Worm (Caenorhabditis elegans): ENCODE measurements around the gene Y97E10AR.6.

Y97E10AR.6 gene

DNA sequence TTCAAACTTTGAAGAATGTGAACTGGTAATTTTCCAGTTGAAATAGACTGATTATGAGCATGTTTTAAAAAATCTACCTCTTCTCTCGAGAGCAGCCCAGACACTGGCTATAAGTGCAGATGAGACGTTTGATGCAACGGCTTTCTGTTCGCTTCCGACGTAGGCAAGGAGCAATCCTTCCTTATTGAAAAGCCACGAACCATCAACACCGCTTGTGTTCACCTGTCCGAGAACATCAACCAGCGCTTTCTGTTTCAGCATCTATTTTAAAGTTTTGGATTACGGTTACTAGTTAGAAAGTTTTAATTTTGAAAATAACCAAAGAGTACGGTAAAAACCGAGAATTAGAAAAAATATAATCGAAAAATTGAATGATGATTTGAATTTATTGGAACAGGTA, 2.9 kb downstream of the Y97E10AR.6 start, which contains the start of gene lmtr-2:
TSS of gene lmtr-2 (minus strand) at position 261 of the 400 bp plus-strand sequence.
- TF ChIP-seq mbf-1 (tag; optimal IDR thresholded peaks at IDR 0.05) (no peak), lin-39 (tag; optimal IDR thresholded peaks at IDR 0.05) (no peak), dmd-4 (tag; optimal IDR thresholded peaks at IDR 0.05) (no peak), nhr-10 (tag; optimal IDR thresholded peaks at IDR 0.05) (no peak), Y55F3AM.14 (GFP tag; optimal IDR thresholded peaks at IDR 0.05) (no peak), unc-55 (GFP tag; optimal IDR thresholded peaks at IDR 0.05) (no peak), gmeb-1 (tag; optimal IDR thresholded peaks at IDR 0.05) (no peak), peb-1 (tag; optimal IDR thresholded peaks at IDR 0.05) (no peak), F13H6.1 (tag; optimal IDR thresholded peaks at IDR 0.05) (no peak), ceh-16 (tag; optimal IDR thresholded peaks at IDR 0.05) (no peak), elt-3 (tag; optimal IDR thresholded peaks at IDR 0.05) (no peak), R02D3.7 (tag; optimal IDR thresholded peaks at IDR 0.05) (no peak), unc-39 (tag; optimal IDR thresholded peaks at IDR 0.05) (no peak), sma-9 (GFP tag; optimal IDR thresholded peaks at IDR 0.05) (no peak), sma-9 (tag; optimal IDR thresholded peaks at IDR 0.05) (no peak), egl-27 (tag; optimal IDR thresholded peaks at IDR 0.05) (no peak)

DNA sequence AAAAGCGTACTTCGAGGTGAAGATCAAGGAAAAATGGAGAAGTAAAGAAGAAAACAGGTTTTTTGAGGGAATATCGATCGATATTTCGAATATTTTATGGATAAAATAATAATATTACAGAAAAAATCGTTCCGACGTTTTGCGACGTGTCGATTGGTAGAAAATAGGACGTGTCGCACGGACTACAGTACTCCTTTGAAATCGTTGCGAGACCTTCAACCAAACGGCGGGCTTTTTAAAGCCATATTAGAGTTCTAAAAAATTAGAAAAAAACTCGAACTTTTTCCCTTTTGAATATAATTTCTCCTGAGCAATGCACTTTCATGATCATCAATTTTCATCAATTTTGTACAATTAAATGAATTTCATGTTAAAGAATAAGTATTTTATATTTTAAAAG, 3.6 kb downstream of the Y97E10AR.6 start, which contains the start of gene Y97E10AR.4:
TSS of gene Y97E10AR.4 (minus strand) at position 131 of the 400 bp plus-strand sequence.
- TF ChIP-seq ztf-1 (GFP tag; conservative IDR thresholded peaks at IDR 0.05) (no peak), nhr-11 (tag; optimal IDR thresholded peaks at IDR 0.05) (no peak), C34F6.9 (tag; optimal IDR thresholded peaks at IDR 0.05) (no peak)

DNA sequence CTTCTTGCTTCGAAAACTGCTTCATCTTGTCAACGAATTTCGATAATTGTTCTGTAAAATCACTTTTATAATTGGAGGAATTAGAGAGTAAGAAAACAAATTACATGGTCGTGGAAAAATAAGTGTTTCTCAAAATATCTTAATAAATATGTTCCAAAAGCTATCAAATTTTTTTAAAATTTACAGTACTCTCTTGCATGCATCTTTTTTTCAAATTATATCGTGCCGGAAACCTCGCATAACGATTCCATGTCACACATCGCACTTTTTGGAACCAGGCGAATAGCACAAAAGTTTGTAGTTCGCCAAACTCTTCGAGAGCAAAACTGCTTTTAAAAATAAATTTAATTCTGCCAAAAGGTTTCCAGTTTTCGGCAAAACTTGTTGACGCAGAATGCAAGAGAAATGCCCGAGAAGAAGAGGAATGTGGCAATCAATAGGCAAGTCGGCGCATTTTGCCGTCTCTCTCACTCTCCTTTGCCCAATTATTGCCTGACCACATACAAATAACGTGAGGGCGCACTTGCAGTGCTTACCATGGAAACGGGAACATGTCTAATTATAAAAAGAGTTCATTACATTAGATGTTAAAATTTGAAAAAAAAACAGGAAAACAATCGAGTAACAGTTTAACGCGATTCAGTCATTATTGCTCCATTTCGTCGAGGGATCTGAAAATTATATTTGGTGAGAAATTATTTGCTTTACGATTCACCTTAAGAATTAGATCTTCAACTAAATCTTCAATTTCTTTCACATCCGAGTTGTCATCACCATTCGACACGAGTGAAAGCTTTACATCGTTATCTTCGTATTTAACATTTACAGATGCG, 6.1 kb downstream of the Y97E10AR.6 start, which contains the start of gene Y97E10AR.3:
TSS of gene Y97E10AR.3 (minus strand) at position 51 of the 833 bp plus-strand sequence.
- TF ChIP-seq C34F6.9 (tag; optimal IDR thresholded peaks at IDR 0.05), result peak; percentile 53
- TF ChIP-seq blmp-1 (tag; optimal IDR thresholded peaks at IDR 0.05; ENCODE audit: insufficient read depth), result no peak
- no peak for TF ChIP-seq sma-9 (GFP tag; optimal IDR thresholded peaks at IDR 0.05)
- TF ChIP-seq sma-9 (tag; optimal IDR thresholded peaks at IDR 0.05), result no peak
- no peak for TF ChIP-seq ztf-4 (tag; optimal IDR thresholded peaks at IDR 0.05)
- TF ChIP-seq nhr-10 (tag; optimal IDR thresholded peaks at IDR 0.05), result no peak

DNA sequence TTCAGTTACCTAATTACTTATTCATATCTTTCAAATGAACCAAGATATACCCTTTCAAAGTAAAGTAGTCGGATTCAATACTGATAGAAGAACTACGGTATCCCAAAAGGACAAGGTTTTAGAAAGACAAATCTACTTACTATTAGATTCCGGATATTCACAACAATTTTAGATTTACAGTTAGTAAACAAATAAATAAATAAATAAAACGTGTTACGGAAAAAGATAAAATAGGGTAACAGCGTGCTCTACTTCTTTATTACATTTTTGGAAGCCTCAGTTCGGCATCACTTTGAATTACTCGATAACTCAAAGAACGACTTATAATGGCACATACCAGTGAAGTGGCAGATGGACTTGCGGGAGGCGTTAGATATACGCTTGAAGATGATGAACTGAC, 8.8 kb downstream of the Y97E10AR.6 start, which contains the start of gene Y97E10AR.8:
TSS of gene Y97E10AR.8 (plus strand) at position 301 of the 400 bp plus-strand sequence.
- TF ChIP-seq ceh-82 (tag; optimal IDR thresholded peaks at IDR 0.05) (no peak), sma-9 (GFP tag; optimal IDR thresholded peaks at IDR 0.05) (no peak), sma-9 (tag; optimal IDR thresholded peaks at IDR 0.05) (no peak), unc-55 (GFP tag; optimal IDR thresholded peaks at IDR 0.05) (no peak), C34F6.9 (tag; optimal IDR thresholded peaks at IDR 0.05) (no peak), sem-4 (tag; optimal IDR thresholded peaks at IDR 0.05) (no peak), mdl-1 (tag; optimal IDR thresholded peaks at IDR 0.05) (no peak), nhr-77 (tag; optimal IDR thresholded peaks at IDR 0.05) (no peak), nhr-23 (tag; optimal IDR thresholded peaks at IDR 0.05) (no peak), nhr-129 (tag; optimal IDR thresholded peaks at IDR 0.05) (no peak), elt-1 (tag; optimal IDR thresholded peaks at IDR 0.05) (no peak), fos-1 (tag; optimal IDR thresholded peaks at IDR 0.05) (no peak), aly-2 (tag; optimal IDR thresholded peaks at IDR 0.05) (no peak), R02D3.7 (tag; optimal IDR thresholded peaks at IDR 0.05) (no peak), skn-1 (tag; optimal IDR thresholded peaks at IDR 0.05) (no peak), nhr-21 (tag; optimal IDR thresholded peaks at IDR 0.05) (no peak), ceh-16 (tag; optimal IDR thresholded peaks at IDR 0.05) (no peak), zag-1 (tag; optimal IDR thresholded peaks at IDR 0.05) (no peak), peb-1 (tag; optimal IDR thresholded peaks at IDR 0.05) (no peak), lin-13 (GFP tag; optimal IDR thresholded peaks at IDR 0.05) (no peak), ztf-4 (tag; optimal IDR thresholded peaks at IDR 0.05) (no peak)

All from whole organism, L2 larva.